Fruit fly (Drosophila melanogaster): ENCODE data around the gene Sox100B.

The Sox100B gene

DNA sequence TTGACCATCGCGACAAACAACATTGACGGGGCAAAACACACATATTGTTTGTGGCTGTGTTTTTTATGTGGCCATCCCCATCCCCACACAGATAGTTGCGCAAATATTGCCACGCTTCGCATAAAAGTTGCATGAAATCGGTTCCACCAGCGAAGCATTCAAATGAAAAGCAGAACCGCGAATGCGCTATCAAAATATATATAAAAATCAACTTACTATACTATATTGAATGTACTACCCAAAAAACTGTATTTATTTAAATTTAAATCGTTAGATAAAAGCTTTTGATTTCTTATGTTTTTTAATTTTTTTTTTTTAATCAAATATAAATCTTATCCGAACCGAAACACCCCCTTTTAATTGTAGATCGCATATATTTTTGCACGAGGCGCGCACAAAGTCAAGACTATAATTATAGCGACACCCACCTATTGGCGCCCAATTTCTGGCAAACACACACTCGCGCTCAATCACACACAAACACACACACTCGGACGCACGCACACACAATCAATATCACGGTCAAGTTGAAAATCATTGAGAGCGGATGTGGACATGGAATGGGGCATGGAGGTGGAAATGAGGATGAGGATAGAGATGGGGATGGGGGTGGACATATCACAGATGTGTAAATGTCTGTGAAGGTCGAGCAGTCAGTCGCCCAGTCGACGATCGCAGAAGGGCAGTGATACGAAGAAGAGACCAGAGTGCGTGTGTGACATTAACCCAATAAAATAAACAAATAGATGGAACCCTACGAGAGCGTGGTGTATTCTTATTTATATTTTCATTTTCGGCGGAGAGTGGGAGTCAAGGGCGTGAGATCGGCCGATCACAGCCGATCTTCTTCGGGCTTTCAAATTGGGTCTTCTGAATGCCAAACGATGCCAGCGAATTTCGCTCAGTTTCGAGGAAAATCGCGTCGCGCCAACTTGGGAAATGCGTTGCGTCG is 26.3 kb upstream of the Sox100B start, which contains the start of gene CanA1:
CanA1 (plus strand) TSS at position 902 of the 952 bp plus-strand sequence.
- no peak for TF ChIP-seq GATAd (GFP tag; optimal IDR thresholded peaks at IDR 0.05)
- no peak for TF ChIP-seq usp (GFP tag; optimal IDR thresholded peaks at IDR 0.05)
- no peak for TF ChIP-seq CrebA (GFP tag; optimal IDR thresholded peaks at IDR 0.05; ENCODE audit: borderline replicate concordance)
- TF ChIP-seq rgr (GFP tag; optimal IDR thresholded peaks at IDR 0.05): no peak
- no peak for TF ChIP-seq dsf (GFP tag; optimal IDR thresholded peaks at IDR 0.05; ENCODE audit: borderline replicate concordance)
- no peak for TF ChIP-seq CG32264 (GFP tag; optimal IDR thresholded peaks at IDR 0.05)
- TF ChIP-seq Hr83 (GFP tag; optimal IDR thresholded peaks at IDR 0.05; ENCODE audit: poor library complexity, severe bottlenecking): no peak
- TF ChIP-seq Rel (GFP tag; optimal IDR thresholded peaks at IDR 0.05): no peak
- no peak for TF ChIP-seq Rel (tag; optimal IDR thresholded peaks at IDR 0.05)
- TF ChIP-seq foxo (GFP tag; optimal IDR thresholded peaks at IDR 0.05): no peak
- no peak for TF ChIP-seq CG9705 (GFP tag; optimal IDR thresholded peaks at IDR 0.05)
- TF ChIP-seq ey (GFP tag; optimal IDR thresholded peaks at IDR 0.05): no peak
- TF ChIP-seq fru (GFP tag; optimal IDR thresholded peaks at IDR 0.05): no peak
- TF ChIP-seq Hr78 (GFP tag; optimal IDR thresholded peaks at IDR 0.05): no peak
- no peak for TF ChIP-seq tai (GFP tag; optimal IDR thresholded peaks at IDR 0.05)
- TF ChIP-seq Mio (GFP tag; optimal IDR thresholded peaks at IDR 0.05): no peak
- TF ChIP-seq Jra (GFP tag; optimal IDR thresholded peaks at IDR 0.05): no peak
- TF ChIP-seq br (GFP tag; optimal IDR thresholded peaks at IDR 0.05): no peak
- TF ChIP-seq psq (GFP tag; optimal IDR thresholded peaks at IDR 0.05): no peak

DNA sequence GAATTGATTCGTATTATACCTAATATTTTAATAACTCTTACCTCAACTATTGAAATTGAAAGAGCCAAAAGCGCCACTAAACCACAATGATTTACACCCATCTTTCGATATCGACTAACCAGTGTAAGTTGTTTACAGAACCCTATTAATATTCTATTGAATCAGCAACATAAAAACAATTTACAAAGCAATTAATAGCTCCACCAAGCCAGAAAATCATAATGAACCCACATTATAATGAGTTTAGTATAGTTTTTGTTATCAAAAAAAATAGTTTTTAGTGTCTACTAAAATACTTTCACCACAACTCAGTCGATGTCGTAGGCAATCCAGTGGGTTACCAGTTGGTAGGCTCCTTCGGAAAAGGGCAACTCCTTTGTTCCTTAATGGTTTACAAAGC is 20.0 kb upstream of the Sox100B start, which contains the start of gene CG33920:
CG33920 (minus strand) TSS at position 101 of the 400 bp plus-strand sequence.
- TF ChIP-seq foxo (GFP tag; optimal IDR thresholded peaks at IDR 0.05): no peak
- no peak for TF ChIP-seq usp (GFP tag; optimal IDR thresholded peaks at IDR 0.05)
- TF ChIP-seq sv (GFP tag; optimal IDR thresholded peaks at IDR 0.05): no peak
- no peak for TF ChIP-seq HLH106 (tag; optimal IDR thresholded peaks at IDR 0.05)
- TF ChIP-seq br (GFP tag; optimal IDR thresholded peaks at IDR 0.05): no peak
- no peak for TF ChIP-seq GATAd (GFP tag; optimal IDR thresholded peaks at IDR 0.05)
- TF ChIP-seq ey (GFP tag; optimal IDR thresholded peaks at IDR 0.05): no peak
- no peak for TF ChIP-seq woc (GFP tag; optimal IDR thresholded peaks at IDR 0.05)
- TF ChIP-seq rgr (GFP tag; optimal IDR thresholded peaks at IDR 0.05): no peak
- no peak for TF ChIP-seq pan (optimal IDR thresholded peaks at IDR 0.05)
- no peak for TF ChIP-seq tai (GFP tag; optimal IDR thresholded peaks at IDR 0.05)

DNA sequence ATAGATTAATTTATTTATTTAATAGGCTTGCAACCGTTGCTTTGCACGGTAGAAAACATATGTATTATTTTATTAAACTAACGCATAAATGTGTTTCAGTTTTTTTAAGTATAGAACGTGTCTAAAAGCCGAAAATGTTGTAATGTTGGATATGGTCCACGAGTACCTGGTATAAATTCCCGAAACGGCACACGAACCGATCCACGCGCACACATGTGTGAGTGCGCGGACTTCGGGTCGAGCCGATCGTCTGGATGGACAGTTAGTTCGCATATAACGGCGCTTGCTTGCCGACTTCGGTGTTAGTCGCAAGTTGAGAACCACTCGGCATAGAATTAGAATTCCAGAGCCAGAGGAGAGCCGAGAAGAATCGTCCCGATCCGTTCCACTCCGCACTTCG is 16.4 kb upstream of the Sox100B start, which contains the start of gene Alp4:
Alp4 (plus strand) TSS at position 301 of the 400 bp plus-strand sequence.
- no peak for TF ChIP-seq psq (GFP tag; optimal IDR thresholded peaks at IDR 0.05)
- TF ChIP-seq CrebA (GFP tag; optimal IDR thresholded peaks at IDR 0.05; ENCODE audit: borderline replicate concordance): no peak
- no peak for TF ChIP-seq N (GFP tag; optimal IDR thresholded peaks at IDR 0.05)
- no peak for TF ChIP-seq h (GFP tag; optimal IDR thresholded peaks at IDR 0.05)
- TF ChIP-seq Jra (GFP tag; optimal IDR thresholded peaks at IDR 0.05): no peak
- TF ChIP-seq woc (GFP tag; optimal IDR thresholded peaks at IDR 0.05): no peak

DNA sequence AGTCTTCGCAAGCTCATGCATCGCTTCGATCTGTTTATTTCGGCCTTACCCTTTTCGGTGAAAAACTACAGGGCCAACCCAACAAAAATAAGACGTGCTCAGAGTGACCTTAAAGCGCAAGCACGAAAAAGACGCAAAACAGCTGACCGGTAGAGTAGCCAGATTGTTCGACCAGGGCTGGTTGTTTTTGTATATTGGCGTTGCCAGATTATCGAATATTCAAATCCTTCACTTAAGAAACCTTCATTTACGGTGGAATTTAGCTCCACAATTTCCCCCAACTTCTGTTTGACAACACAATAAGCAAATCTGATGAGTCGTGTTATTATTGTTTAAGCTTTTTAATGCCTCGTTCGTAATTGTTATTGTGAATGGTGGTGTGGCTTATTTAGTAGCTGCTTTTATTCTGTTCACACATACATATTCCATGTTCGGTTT is 11.2 kb upstream of the Sox100B start, which contains the start of gene Chchd3:
Chchd3 (minus strand) TSS at position 132 of the 438 bp plus-strand sequence.
- no peak for TF ChIP-seq Vsx2 (GFP tag; optimal IDR thresholded peaks at IDR 0.05; ENCODE audit: partially characterized antibody)
- TF ChIP-seq Hnf4 (GFP tag; optimal IDR thresholded peaks at IDR 0.05): no peak
- no peak for TF ChIP-seq Rel (GFP tag; optimal IDR thresholded peaks at IDR 0.05)
- TF ChIP-seq Rel (tag; optimal IDR thresholded peaks at IDR 0.05): peak; percentile 24
- TF ChIP-seq ey (GFP tag; optimal IDR thresholded peaks at IDR 0.05): no peak
- peak in 1 of 2 experiments; percentile 25 for TF ChIP-seq foxo (GFP tag; optimal IDR thresholded peaks at IDR 0.05)
- TF ChIP-seq h (GFP tag; optimal IDR thresholded peaks at IDR 0.05): no peak
- TF ChIP-seq CG9705 (GFP tag; optimal IDR thresholded peaks at IDR 0.05): no peak
- TF ChIP-seq HLH106 (tag; optimal IDR thresholded peaks at IDR 0.05): peak; percentile 26
- TF ChIP-seq sv (GFP tag; optimal IDR thresholded peaks at IDR 0.05): no peak
- no peak for TF ChIP-seq Abd-B (GFP tag; optimal IDR thresholded peaks at IDR 0.05)
- TF ChIP-seq jim (GFP tag; optimal IDR thresholded peaks at IDR 0.05): no peak
- no peak for TF ChIP-seq Hr78 (GFP tag; optimal IDR thresholded peaks at IDR 0.05)
- TF ChIP-seq sage (GFP tag; optimal IDR thresholded peaks at IDR 0.05): no peak
- no peak for TF ChIP-seq brk (GFP tag; optimal IDR thresholded peaks at IDR 0.05)
- no peak for TF ChIP-seq N (GFP tag; optimal IDR thresholded peaks at IDR 0.05)
- no peak for TF ChIP-seq tai (GFP tag; optimal IDR thresholded peaks at IDR 0.05)
- TF ChIP-seq Mio (GFP tag; optimal IDR thresholded peaks at IDR 0.05): no peak
- no peak for TF ChIP-seq woc (GFP tag; optimal IDR thresholded peaks at IDR 0.05)
- no peak for TF ChIP-seq CG32264 (GFP tag; optimal IDR thresholded peaks at IDR 0.05)
- no peak for TF ChIP-seq fru (GFP tag; optimal IDR thresholded peaks at IDR 0.05)
- no peak for TF ChIP-seq dsf (GFP tag; optimal IDR thresholded peaks at IDR 0.05; ENCODE audit: borderline replicate concordance)
- TF ChIP-seq br (GFP tag; optimal IDR thresholded peaks at IDR 0.05): no peak
- no peak for TF ChIP-seq Dfd (GFP tag; optimal IDR thresholded peaks at IDR 0.05)
- TF ChIP-seq rgr (GFP tag; optimal IDR thresholded peaks at IDR 0.05): no peak
